Fruit fly (Drosophila melanogaster): ENCODE results near the gene CG13248.

- TF ChIP-seq EcR (GFP tag; optimal IDR thresholded peaks at IDR 0.05) = no peak
- TF ChIP-seq Snoo (tag; optimal IDR thresholded peaks at IDR 0.05) = no peak
- TF ChIP-seq CG13204 (GFP tag; optimal IDR thresholded peaks at IDR 0.05) = no peak
- no peak for TF ChIP-seq fd96Ca (GFP tag; IDR thresholded peaks at IDR 0.05)
- TF ChIP-seq CG4496 (GFP tag; IDR thresholded peaks at IDR 0.05) = 0 out of 3 replicates have a peak, but pooled peaks have one; percentile 13
- TF ChIP-seq CG15710 (tag; optimal IDR thresholded peaks at IDR 0.05) = no peak
- TF ChIP-seq CG17806 (tag; optimal IDR thresholded peaks at IDR 0.05) = no peak
- no peak for TF ChIP-seq D1 (tag; optimal IDR thresholded peaks at IDR 0.05)
- no peak for TF ChIP-seq CG32121 (GFP tag; IDR thresholded peaks at IDR 0.05)
- TF ChIP-seq Ets98B (GFP tag; IDR thresholded peaks at IDR 0.05) = no peak
- TF ChIP-seq Pif1A (GFP tag; optimal IDR thresholded peaks at IDR 0.05) = no peak
- no peak for TF ChIP-seq CG9948 (tag; optimal IDR thresholded peaks at IDR 0.05)
These were observed 9.9 kb downstream of the CG13248 start for dm6 chr3L:20400515-20400914.

Data from whole organism, pupa.